Worm (Caenorhabditis elegans): ENCODE measurements around the gene cdh-12.
A peak's percentile ranks its signal among the peaks of the same experiment; 100 is the strongest.

DNA sequence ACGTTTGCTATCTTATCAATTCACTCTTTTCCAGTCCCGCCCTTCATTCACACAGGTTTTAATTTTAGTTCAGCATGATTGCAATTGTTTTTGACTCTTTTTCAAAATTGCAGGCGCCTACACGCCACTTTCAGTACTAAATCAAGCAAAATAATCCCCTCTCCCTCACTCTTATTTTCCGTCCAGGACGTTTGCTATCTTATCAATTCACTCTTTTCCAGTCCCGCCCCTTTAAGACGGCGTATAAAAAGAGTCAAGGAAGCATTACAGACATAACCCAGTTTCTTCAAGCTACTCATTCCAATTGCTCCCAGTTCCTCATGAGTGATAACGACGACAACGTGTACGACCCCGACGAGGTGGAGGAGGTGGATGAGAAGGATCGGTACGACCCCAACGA lies 62.8 kb downstream of the cdh-12 start, which contains the start of gene Y119D3B.21:
- TF ChIP-seq efl-1 (optimal IDR thresholded peaks at IDR 0.05) (no peak), efl-1 (GFP tag; optimal IDR thresholded peaks at IDR 0.05 in 1 of 2) (peak in 1 of 2 experiments; percentile 74), fos-1 (tag; optimal IDR thresholded peaks at IDR 0.05) (no peak)
